Fruit fly (Drosophila melanogaster): ENCODE results near the gene dpr20.

DNA sequence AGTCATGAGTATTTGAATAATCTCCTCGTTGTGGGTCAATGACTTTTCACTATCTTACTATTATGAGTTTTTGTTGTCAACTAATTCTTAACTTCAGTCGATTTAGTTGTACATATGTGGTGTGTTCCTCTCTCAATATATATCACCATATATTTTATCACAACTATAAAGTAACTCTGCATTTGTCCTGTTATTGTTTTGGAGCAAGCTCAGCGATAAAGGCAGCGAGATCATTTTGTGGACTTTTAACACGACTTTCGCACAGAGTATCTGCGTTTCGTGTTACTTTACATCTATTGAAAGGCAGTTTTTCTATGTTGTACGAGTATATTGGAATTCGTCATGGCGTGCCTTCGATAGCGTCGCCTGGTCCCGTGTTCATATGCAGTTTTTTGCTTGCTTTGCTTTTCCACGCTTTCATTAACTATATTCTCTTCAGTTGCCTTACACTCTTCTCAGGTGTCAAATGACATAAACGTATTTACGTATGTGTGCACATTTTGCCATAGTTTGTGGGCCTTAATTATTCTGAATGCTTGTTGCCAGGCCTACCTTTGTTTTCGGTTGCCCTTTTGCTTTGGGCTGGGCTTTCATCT, 18.5 kb upstream of the dpr20 start:
- no peak for TF ChIP-seq CG8478 (optimal IDR thresholded peaks at IDR 0.05)
- no peak for TF ChIP-seq CTCF (optimal IDR thresholded peaks at IDR 0.05)

Measured in S2 (cell line).